Fruit fly (Drosophila melanogaster): ENCODE measurements around the gene Nep2.

DNA sequence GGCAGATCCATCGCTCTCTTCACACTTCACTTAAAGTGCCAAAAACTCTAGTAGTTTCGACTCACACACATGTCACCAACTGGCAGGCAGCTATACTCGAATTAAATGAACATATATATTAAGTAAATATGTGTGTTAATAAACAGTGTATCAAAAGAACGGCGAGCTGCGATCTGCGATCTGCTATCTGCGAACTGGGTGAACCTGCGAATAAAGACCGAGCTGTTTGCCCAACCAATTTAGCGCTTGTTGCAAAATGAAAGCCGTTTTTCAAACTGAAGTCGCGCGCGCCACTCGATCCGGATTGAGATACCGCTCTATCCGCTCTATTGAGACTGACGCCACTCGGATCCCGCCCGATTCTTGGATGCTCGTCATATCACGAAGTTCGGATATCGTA, 41.4 kb upstream of the Nep2 start, which contains the start of gene CG44098:
- no peak for TF ChIP-seq CG32264 (GFP tag; optimal IDR thresholded peaks at IDR 0.05)
- peak; percentile 15 for TF ChIP-seq Hr83 (GFP tag; optimal IDR thresholded peaks at IDR 0.05; ENCODE audit: poor library complexity, severe bottlenecking)
- TF ChIP-seq h (GFP tag; optimal IDR thresholded peaks at IDR 0.05), result peak; percentile 13
- TF ChIP-seq fru (GFP tag; optimal IDR thresholded peaks at IDR 0.05), result no peak
- TF ChIP-seq Myc (optimal IDR thresholded peaks at IDR 0.05), result no peak
- no peak for TF ChIP-seq Abd-B (GFP tag; optimal IDR thresholded peaks at IDR 0.05)
- no peak for TF ChIP-seq HLH106 (tag; optimal IDR thresholded peaks at IDR 0.05)
- TF ChIP-seq N (GFP tag; optimal IDR thresholded peaks at IDR 0.05), result no peak
- no peak for TF ChIP-seq Hnf4 (GFP tag; optimal IDR thresholded peaks at IDR 0.05)
- no peak for TF ChIP-seq pan (optimal IDR thresholded peaks at IDR 0.05)
- TF ChIP-seq rgr (GFP tag; optimal IDR thresholded peaks at IDR 0.05), result peak; percentile 7
- TF ChIP-seq dmrt93B (GFP tag; optimal IDR thresholded peaks at IDR 0.05), result no peak
- TF ChIP-seq CrebA (GFP tag; optimal IDR thresholded peaks at IDR 0.05; ENCODE audit: borderline replicate concordance), result no peak
- TF ChIP-seq GATAd (GFP tag; optimal IDR thresholded peaks at IDR 0.05), result no peak
